Fruit fly (Drosophila melanogaster) whole organism, embryonic: ENCODE measurements around the gene I-2.

Experiments used
- CG17802 ChIP-seq: fragments of 200-800 bp; sonication (Bioruptor generic); optimal IDR thresholded peaks from 2 replicates; lab custom pipeline; 2018; ENCODE audit warnings: missing biosample characterization, mild to moderate bottlenecking, missing genetic modification characterization, moderate library complexity
- CTCF ChIP-seq: fragments of 200-800 bp; sonication (Bioruptor generic); optimal IDR thresholded peaks from 2 replicates; lab custom pipeline; 2017; ENCODE audit warnings: missing biosample characterization, mild to moderate bottlenecking, missing genetic modification characterization, moderate library complexity
- Hr78 ChIP-seq, 2 experiments: fragments of 200-800 bp in 1 of 2; fragments of >200 bp in 1 of 2; sonication (Bioruptor generic) in 1 of 2; optimal IDR thresholded peaks; 2 replicates each; lab custom pipeline; 2017 to 2019; ENCODE audit warnings: missing biosample characterization in 2 of 2, missing genetic modification characterization in 2 of 2, mild to moderate bottlenecking in 1 of 2, moderate library complexity in 1 of 2
- gce ChIP-seq: fragments of 200-800 bp; sonication (Bioruptor generic); IDR thresholded peaks from 3 replicates; pipeline ENCODE4 v1.3.6; 2022; ENCODE audit warnings: missing biosample characterization, missing genetic modification characterization
- ken ChIP-seq: fragments of 200-800 bp; sonication (Bioruptor generic); IDR thresholded peaks from 3 replicates; pipeline ENCODE4 v1.3.6; 2022; ENCODE audit warnings: missing biosample characterization, missing genetic modification characterization
- sisA ChIP-seq: fragments of 200-800 bp; sonication (Bioruptor generic); IDR thresholded peaks from 2 replicates; pipeline ENCODE4 v1.3.6; 2022; ENCODE audit warnings: missing biosample characterization, missing genetic modification characterization
- sob ChIP-seq: fragments of 200-800 bp; sonication (Bioruptor generic); IDR thresholded peaks from 2 replicates; pipeline ENCODE4 v1.3.6; 2022; ENCODE audit warnings: missing biosample characterization, missing genetic modification characterization
- tll ChIP-seq, 2 experiments: fragments of 200-800 bp in 1 of 2; fragments of >200 bp in 1 of 2; sonication (Bioruptor generic) in 1 of 2; optimal IDR thresholded peaks; 2 replicates each; lab custom pipeline; 2017 to 2019; ENCODE audit warnings: missing biosample characterization in 2 of 2, missing genetic modification characterization in 2 of 2, mild to moderate bottlenecking in 1 of 2, moderate library complexity in 1 of 2

- TF ChIP-seq CG17802: no peak
- no peak for TF ChIP-seq ken (GFP tag; lab: Robert Waterston, UW)
- no peak for TF ChIP-seq sisA (GFP tag; lab: Robert Waterston, UW)
- no peak for TF ChIP-seq tll (GFP tag; optimal IDR thresholded peaks at IDR 0.05; lab: Kevin White, UChicago)
- TF ChIP-seq CTCF (GFP tag; lab: Kevin White, UChicago): no peak
- TF ChIP-seq sob (GFP tag; lab: Robert Waterston, UW): no peak
- no peak for TF ChIP-seq gce (GFP tag; lab: Robert Waterston, UW)
- TF ChIP-seq Hr78 (GFP tag; optimal IDR thresholded peaks at IDR 0.05; lab: Kevin White, UChicago): no peak
These were observed 23.2 kb downstream of the I-2 start, which contains the start of gene CG43897 for dm6 chr3L:9813345-9813897.
